Worm (Caenorhabditis elegans) whole organism, early embryonic: Measurements from ENCODE around the gene fat-4.

Experiments
- F13C5.2 ChIP-seq: sonication (generic microtip); optimal IDR thresholded peaks from 2 replicates; lab custom pipeline; 2017; ENCODE audit warnings: mild to moderate bottlenecking, missing genetic modification characterization, inconsistent platforms, missing compliant biosample characterization
- ama-1 ChIP-seq: fragments of 150-350 bp; optimal IDR thresholded peaks from 2 replicates; lab custom pipeline; 2014
- ceh-13 ChIP-seq: fragments of 200-800 bp; sonication (Bioruptor generic); optimal IDR thresholded peaks from 2 replicates; lab custom pipeline; 2018; ENCODE audit warnings: mild to moderate bottlenecking, missing genetic modification characterization, missing compliant biosample characterization
- ceh-36 ChIP-seq: sonication (generic microtip); optimal IDR thresholded peaks from 2 replicates; lab custom pipeline; 2016; ENCODE audit warnings: missing genetic modification characterization, inconsistent platforms, missing compliant biosample characterization
- ets-7 ChIP-seq: sonication (generic microtip); optimal IDR thresholded peaks from 2 replicates; lab custom pipeline; 2016; ENCODE audit warnings: missing genotype, missing genetic modification characterization, missing compliant biosample characterization
- flt-1 ChIP-seq: fragments of 200-800 bp; sonication (Bioruptor generic); IDR thresholded peaks from 2 replicates; pipeline ENCODE4 v1.3.6; 2022; ENCODE audit warnings: missing genetic modification characterization, missing compliant biosample characterization
- hmbx-1 ChIP-seq: sonication (generic microtip); optimal IDR thresholded peaks from 2 replicates; lab custom pipeline; 2016; ENCODE audit warnings: mild to moderate bottlenecking, missing genetic modification characterization, missing compliant biosample characterization
- pes-1 ChIP-seq: fragments of 200-800 bp; sonication (Bioruptor generic); IDR thresholded peaks from 2 replicates; pipeline ENCODE4 v1.3.6; 2022; ENCODE audit warnings: missing genetic modification reagents, missing genetic modification characterization, missing compliant biosample characterization
- tbx-11 ChIP-seq: fragments of 200-800 bp; sonication (Bioruptor generic); IDR thresholded peaks from 2 replicates; pipeline ENCODE4 v1.3.6; 2022; ENCODE audit warnings: missing genetic modification characterization, missing compliant biosample characterization
- tra-4 ChIP-seq: sonication (generic microtip); optimal IDR thresholded peaks from 2 replicates; lab custom pipeline; 2017; ENCODE audit warnings: missing genetic modification characterization, missing compliant biosample characterization

- no peak for TF ChIP-seq tra-4 (tag; lab: Kevin White, UChicago)
- TF ChIP-seq flt-1 (GFP tag; lab: Robert Waterston, UW): no peak
- no peak for TF ChIP-seq ets-7 (tag; lab: Kevin White, UChicago)
- TF ChIP-seq F13C5.2 (tag; lab: Kevin White, UChicago): no peak
- no peak for TF ChIP-seq ceh-13 (GFP tag; lab: Kevin White, UChicago)
- TF ChIP-seq hmbx-1 (tag; lab: Kevin White, UChicago): no peak
- no peak for TF ChIP-seq ama-1
- no peak for TF ChIP-seq ceh-36
- TF ChIP-seq tbx-11 (GFP tag; lab: Robert Waterston, UW): no peak
- TF ChIP-seq pes-1 (GFP tag; lab: Robert Waterston, UW): no peak
These were observed 41.9 kb downstream of the fat-4 start, which contains the start of the genes kin-24 and msp-56 for ce11 chrIV:9840984-9841590.
